Fruit fly (Drosophila melanogaster) whole organism, adult: ENCODE results near the gene Fer2LCH.

Experiments
- CG11617 ChIP-seq: fragments of 200-800 bp; sonication (Bioruptor generic); optimal IDR thresholded peaks from 2 replicates; lab custom pipeline; 2017; ENCODE audit warnings: mild to moderate bottlenecking, missing biosample characterization, missing genetic modification reagents, missing genetic modification characterization
- CG12768 ChIP-seq: fragments of 200-800 bp; sonication (Bioruptor generic); optimal IDR thresholded peaks from 2 replicates; lab custom pipeline; 2017; ENCODE audit warnings: missing biosample characterization, missing genetic modification characterization, mild to moderate bottlenecking, moderate library complexity, missing genetic modification reagents
- CG14711 ChIP-seq: fragments of 200-800 bp; sonication (Bioruptor generic); optimal IDR thresholded peaks from 2 replicates; lab custom pipeline; 2018; ENCODE audit warnings: missing biosample characterization, mild to moderate bottlenecking, missing genetic modification characterization, moderate library complexity
- CG1620 ChIP-seq: fragments of 200-800 bp; sonication (Bioruptor generic); optimal IDR thresholded peaks from 2 replicates; lab custom pipeline; 2016; ENCODE audit warnings: missing biosample characterization, missing genetic modification characterization
- CG33017 ChIP-seq: fragments of 200-800 bp; sonication (Bioruptor generic); optimal IDR thresholded peaks from 2 replicates; lab custom pipeline; 2018; ENCODE audit warnings: missing biosample characterization, mild to moderate bottlenecking, missing genetic modification characterization, moderate library complexity
- CG5204 ChIP-seq: fragments of 200-800 bp; sonication (Bioruptor generic); optimal IDR thresholded peaks from 2 replicates; lab custom pipeline; 2016; ENCODE audit warnings: missing biosample characterization, missing genetic modification characterization
- CG7045 ChIP-seq: fragments of 200-800 bp; sonication (Bioruptor generic); optimal IDR thresholded peaks from 2 replicates; lab custom pipeline; 2017; ENCODE audit warnings: missing biosample characterization, mild to moderate bottlenecking, missing genetic modification characterization
- CG7101 ChIP-seq: fragments of 200-800 bp; sonication (Bioruptor generic); optimal IDR thresholded peaks from 2 replicates; lab custom pipeline; 2018; ENCODE audit warnings: missing biosample characterization, mild to moderate bottlenecking, missing genetic modification characterization, moderate library complexity
- Clk ChIP-seq: fragments of 200-800 bp; sonication (Bioruptor generic); optimal IDR thresholded peaks from 2 replicates; lab custom pipeline; 2017; ENCODE audit warnings: missing biosample characterization, missing genetic modification characterization
- Crg-1 ChIP-seq: fragments of 200-800 bp; sonication (Bioruptor generic); optimal IDR thresholded peaks from 2 replicates; lab custom pipeline; 2016; ENCODE audit warnings: missing biosample characterization, missing genetic modification characterization
- Hr96 ChIP-seq: fragments of 200-800 bp; sonication (Bioruptor generic); optimal IDR thresholded peaks from 2 replicates; lab custom pipeline; 2016; ENCODE audit warnings: missing biosample characterization, missing genetic modification characterization
- Mnt ChIP-seq: fragments of 200-800 bp; sonication (Bioruptor generic); optimal IDR thresholded peaks from 2 replicates; lab custom pipeline; 2016; ENCODE audit warnings: missing biosample characterization, mild to moderate bottlenecking, missing genetic modification characterization
- bab1 ChIP-seq: fragments of 200-800 bp; sonication (Bioruptor generic); optimal IDR thresholded peaks from 3 replicates; lab custom pipeline; 2019; ENCODE audit warnings: missing biosample characterization, mild to moderate bottlenecking, missing genetic modification characterization, moderate library complexity
- cic ChIP-seq: fragments of 200-800 bp; sonication (Bioruptor generic); optimal IDR thresholded peaks from 2 replicates; lab custom pipeline; 2017; ENCODE audit warnings: missing biosample characterization, mild to moderate bottlenecking, missing genetic modification characterization, moderate library complexity
- cnc ChIP-seq, 2 experiments: fragments of >200 bp; optimal IDR thresholded peaks; 2 replicates each; lab custom pipeline; 2017
- kay ChIP-seq: fragments of 200-800 bp; sonication (Bioruptor generic); peaks from one replicate; lab custom pipeline; 2016; ENCODE audit warnings: missing biosample characterization, missing genetic modification characterization, borderline replicate concordance
- ovo ChIP-seq: fragments of 200-800 bp; sonication (Bioruptor generic); optimal IDR thresholded peaks from 2 replicates; lab custom pipeline; 2016; ENCODE audit warnings: missing biosample characterization, missing genetic modification characterization
- pad ChIP-seq: fragments of 200-800 bp; sonication (Bioruptor generic); optimal IDR thresholded peaks from 3 replicates; lab custom pipeline; 2017; ENCODE audit warnings: missing biosample characterization, missing genetic modification characterization, mild to moderate bottlenecking, moderate library complexity, missing genetic modification reagents
- tj ChIP-seq: fragments of 200-800 bp; sonication (Bioruptor generic); optimal IDR thresholded peaks from 3 replicates; lab custom pipeline; 2017; ENCODE audit warnings: missing biosample characterization, mild to moderate bottlenecking, missing genetic modification characterization, moderate library complexity
- toe ChIP-seq: fragments of 200-800 bp; sonication (Bioruptor generic); optimal IDR thresholded peaks from 2 replicates; lab custom pipeline; 2016; ENCODE audit warnings: missing biosample characterization, missing genetic modification characterization

The Fer2LCH gene

dm6 chr3R:30387515-30388178, at the start of gene Fer2LCH, which contains the start of gene Fer1HCH:
Fer2LCH (plus strand) TSS chr3R:30387804.
Fer1HCH (minus strand) TSS chr3R:30388178.
- peak; percentile 40 for TF ChIP-seq Mnt (GFP tag; lab: Kevin White, UChicago)
- no peak for TF ChIP-seq CG7045 (GFP tag; lab: Kevin White, UChicago)
- TF ChIP-seq Clk (GFP tag; lab: Kevin White, UChicago), result no peak
- peak; percentile 68 for TF ChIP-seq ovo (GFP tag; lab: Kevin White, UChicago)

- TF ChIP-seq Crg-1 (GFP tag; lab: Kevin White, UChicago) (peak; percentile 1), CG1620 (GFP tag; lab: Kevin White, UChicago) (no peak), ovo (GFP tag; lab: Kevin White, UChicago) (no peak), CG33017 (tag; lab: Kevin White, UChicago) (no peak), CG5204 (GFP tag; lab: Kevin White, UChicago) (peak; percentile 25), CG12768 (GFP tag; lab: Kevin White, UChicago) (peak; percentile 56), CG11617 (GFP tag; lab: Kevin White, UChicago) (peak; percentile 47), CG14711 (tag; lab: Kevin White, UChicago) (no peak), toe (peak; percentile 71), Hr96 (peak; percentile 29), Mnt (GFP tag; lab: Kevin White, UChicago) (no peak), tj (peak; percentile 42), bab1 (GFP tag; lab: Kevin White, UChicago) (no peak), cic (peak; percentile 66), cnc (optimal IDR thresholded peaks at IDR 0.05; lab: Kevin White, UChicago) (no peak), kay (GFP tag; lab: Kevin White, UChicago) (no peak), CG7101 (peak; percentile 15), CG7045 (GFP tag; lab: Kevin White, UChicago) (peak; percentile 51), pad (GFP tag; lab: Kevin White, UChicago) (no peak), Clk (GFP tag; lab: Kevin White, UChicago) (no peak)
Observed at dm6 chr3R:30337919-30338647, 49.5 kb upstream of the Fer2LCH start.

- no peak for TF ChIP-seq bab1 (GFP tag; lab: Kevin White, UChicago)
- no peak for TF ChIP-seq pad (GFP tag; lab: Kevin White, UChicago)
- TF ChIP-seq Clk (GFP tag; lab: Kevin White, UChicago), result no peak
- TF ChIP-seq cic, result no peak
- TF ChIP-seq CG33017 (tag; lab: Kevin White, UChicago), result no peak
- no peak for TF ChIP-seq CG7045 (GFP tag; lab: Kevin White, UChicago)
- TF ChIP-seq ovo (GFP tag; lab: Kevin White, UChicago), result no peak
- TF ChIP-seq CG12768 (GFP tag; lab: Kevin White, UChicago), result no peak
- no peak for TF ChIP-seq tj
- no peak for TF ChIP-seq Crg-1 (GFP tag; lab: Kevin White, UChicago)
- TF ChIP-seq CG11617 (GFP tag; lab: Kevin White, UChicago), result no peak
Observed at dm6 chr3R:30338648-30339038, 49.0 kb upstream of the Fer2LCH start.

dm6 chr3R:30343048-30343447, 44.6 kb upstream of the Fer2LCH start:
- TF ChIP-seq Crg-1 (GFP tag; lab: Kevin White, UChicago) (no peak), CG5204 (GFP tag; lab: Kevin White, UChicago) (no peak), CG7045 (GFP tag; lab: Kevin White, UChicago) (no peak), CG1620 (GFP tag; lab: Kevin White, UChicago) (no peak), CG33017 (tag; lab: Kevin White, UChicago) (no peak), CG12768 (GFP tag; lab: Kevin White, UChicago) (no peak), pad (GFP tag; lab: Kevin White, UChicago) (no peak), cic (no peak), CG14711 (tag; lab: Kevin White, UChicago) (no peak), tj (no peak)

dm6 chr3R:30343453-30344220, 44.0 kb upstream of the Fer2LCH start:
- no peak for TF ChIP-seq Clk (GFP tag; lab: Kevin White, UChicago)
- peak; percentile 54 for TF ChIP-seq tj

dm6 chr3R:30344221-30344948, 43.2 kb upstream of the Fer2LCH start:
- TF ChIP-seq ovo (GFP tag; lab: Kevin White, UChicago) (peak; percentile 84), CG14711 (tag; lab: Kevin White, UChicago) (no peak), bab1 (GFP tag; lab: Kevin White, UChicago) (no peak), kay (GFP tag; lab: Kevin White, UChicago) (peak; percentile 59), Mnt (GFP tag; lab: Kevin White, UChicago) (no peak), cic (peak; percentile 31), CG5204 (GFP tag; lab: Kevin White, UChicago) (no peak), cnc (optimal IDR thresholded peaks at IDR 0.05; lab: Kevin White, UChicago) (no peak), Clk (GFP tag; lab: Kevin White, UChicago) (no peak), CG12768 (GFP tag; lab: Kevin White, UChicago) (no peak), CG33017 (tag; lab: Kevin White, UChicago) (no peak), CG1620 (GFP tag; lab: Kevin White, UChicago) (no peak), pad (GFP tag; lab: Kevin White, UChicago) (peak; percentile 35), toe (no peak), CG11617 (GFP tag; lab: Kevin White, UChicago) (no peak), CG7101 (no peak), tj (peak; percentile 50), CG7045 (GFP tag; lab: Kevin White, UChicago) (no peak), Hr96 (no peak)
